Worm (Caenorhabditis elegans) whole organism, midembryonic: ENCODE results near the gene F28C1.3.

Experiments used
- T22C8.4 ChIP-seq: fragments of 200-800 bp; sonication (Bioruptor generic); IDR thresholded peaks from 2 replicates; pipeline ENCODE4 v1.3.6; 2022; ENCODE audit warnings: missing genetic modification characterization, missing compliant biosample characterization
- cog-1 ChIP-seq: sonication (generic microtip); optimal IDR thresholded peaks from 2 replicates; lab custom pipeline; 2016; ENCODE audit warnings: missing genetic modification characterization, missing compliant biosample characterization
- flt-1 ChIP-seq: fragments of 200-800 bp; sonication (Bioruptor generic); IDR thresholded peaks from 2 replicates; pipeline ENCODE4 v1.3.6; 2022; ENCODE audit warnings: missing genetic modification characterization, missing compliant biosample characterization
- klf-2 ChIP-seq: fragments of 200-800 bp; sonication (Bioruptor generic); conservative IDR thresholded peaks from 2 replicates; pipeline ENCODE4 v1.3.6; 2022; ENCODE audit warnings: missing genetic modification reagents, missing genetic modification characterization, missing compliant biosample characterization
- med-1 ChIP-seq: sonication (generic microtip); optimal IDR thresholded peaks from 2 replicates; lab custom pipeline; 2017; ENCODE audit warnings: missing genetic modification characterization, mild to moderate bottlenecking, missing compliant biosample characterization, antibody characterized with exemption, missing genetic modification reagents; ENCODE audit not compliant: insufficient read depth
- ref-1 ChIP-seq: fragments of 200-800 bp; sonication (Bioruptor generic); conservative IDR thresholded peaks from 2 replicates; pipeline ENCODE4 v1.3.6; 2022; ENCODE audit warnings: missing genetic modification reagents, missing genetic modification characterization, missing compliant biosample characterization
- tab-1 ChIP-seq: fragments of 200-800 bp; sonication (Bioruptor generic); IDR thresholded peaks from 2 replicates; pipeline ENCODE4 v1.3.6; 2022; ENCODE audit warnings: missing genetic modification characterization, missing compliant biosample characterization
- ztf-23 ChIP-seq: fragments of 200-800 bp; sonication (Bioruptor generic); IDR thresholded peaks from 2 replicates; pipeline ENCODE4 v1.3.6; 2022; ENCODE audit warnings: missing genetic modification reagents, missing genetic modification characterization, missing compliant biosample characterization
- ztf-29 ChIP-seq: fragments of 200-800 bp; sonication (Bioruptor generic); IDR thresholded peaks from 2 replicates; pipeline ENCODE4 v1.3.6; 2022; ENCODE audit warnings: missing genetic modification reagents, missing genetic modification characterization, missing compliant biosample characterization

DNA sequence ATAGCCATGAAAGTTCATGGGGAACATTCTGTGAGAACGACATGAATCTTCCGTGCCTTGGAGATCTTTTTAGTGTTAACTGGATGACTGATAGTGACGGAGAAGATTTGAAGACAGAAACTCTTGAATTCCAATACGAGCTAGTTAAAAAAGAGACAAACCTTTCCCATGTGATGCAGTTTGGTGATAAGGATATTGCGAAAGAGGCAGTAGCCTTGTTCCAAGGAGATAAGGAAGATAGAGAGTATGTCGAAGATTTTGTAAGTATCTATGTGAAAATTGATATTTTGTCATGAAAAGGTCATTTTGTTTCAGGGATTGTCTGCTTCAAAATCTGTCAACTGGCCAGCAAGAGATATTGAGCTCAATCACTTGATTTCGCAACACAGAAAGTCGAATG, 45.4 kb downstream of the F28C1.3 start:
- no peak for TF ChIP-seq cog-1 (tag; lab: Kevin White, UChicago)
- TF ChIP-seq flt-1 (GFP tag; lab: Robert Waterston, UW) = no peak
- no peak for TF ChIP-seq tab-1 (GFP tag; lab: Robert Waterston, UW)
- no peak for TF ChIP-seq klf-2
- TF ChIP-seq ztf-29 = no peak
- TF ChIP-seq ztf-23 (GFP tag; lab: Robert Waterston, UW) = no peak
- TF ChIP-seq ref-1 (GFP tag; lab: Robert Waterston, UW) = no peak
- no peak for TF ChIP-seq med-1 (GFP tag; lab: Kevin White, UChicago)
- no peak for TF ChIP-seq T22C8.4
